Worm (Caenorhabditis elegans) whole organism, L4 larva: Measurements from ENCODE around the gene col-74.

Experiments used
- F10B5.3 ChIP-seq: sonication (generic microtip); optimal IDR thresholded peaks from 2 replicates; lab custom pipeline; 2016; ENCODE audit warnings: mild to moderate bottlenecking, missing genetic modification characterization, missing compliant biosample characterization
- F49E8.2 ChIP-seq: sonication (generic microtip); optimal IDR thresholded peaks from 2 replicates; lab custom pipeline; 2016; ENCODE audit warnings: missing compliant biosample characterization, mild to moderate bottlenecking, missing genetic modification characterization, borderline replicate concordance
- T26A8.4 ChIP-seq: fragments of 200-800 bp; sonication (Bioruptor generic); IDR thresholded peaks from 2 replicates; pipeline ENCODE4 v1.3.6; 2022; ENCODE audit warnings: missing genetic modification characterization, missing compliant biosample characterization
- Y48G9A.11 ChIP-seq: fragments of 200-800 bp; sonication (Bioruptor generic); IDR thresholded peaks from 2 replicates; pipeline ENCODE4 v1.3.6; 2022; ENCODE audit warnings: missing genetic modification reagents, missing genetic modification characterization, missing compliant biosample characterization
- Y5F2A.4 ChIP-seq: fragments of 200-800 bp; sonication (Bioruptor generic); optimal IDR thresholded peaks from 2 replicates; lab custom pipeline; 2018; ENCODE audit warnings: mild to moderate bottlenecking, missing genetic modification characterization, missing compliant biosample characterization
- ceh-20 ChIP-seq: fragments of 200-800 bp; sonication (Bioruptor generic); IDR thresholded peaks from 2 replicates; pipeline ENCODE4 v1.3.6; 2022; ENCODE audit warnings: missing genetic modification reagents, missing genetic modification characterization, missing compliant biosample characterization
- ceh-44 ChIP-seq: fragments of 200-800 bp; sonication (Bioruptor generic); IDR thresholded peaks from 2 replicates; pipeline ENCODE4 v1.3.6; 2022; ENCODE audit warnings: missing genetic modification reagents, missing genetic modification characterization, missing compliant biosample characterization
- ceh-82 ChIP-seq: sonication (generic microtip); optimal IDR thresholded peaks from 2 replicates; lab custom pipeline; 2017; ENCODE audit warnings: missing biosample characterization, missing genetic modification characterization
- daf-16 ChIP-seq, 3 experiments: sonication (generic microtip); optimal IDR thresholded peaks; 2 replicates each; lab custom pipeline; 2016 to 2017; ENCODE audit warnings: missing genetic modification characterization in 3 of 3, missing genetic modification reagents in 3 of 3, mild to moderate bottlenecking in 2 of 3, missing compliant biosample characterization in 2 of 3, missing biosample characterization in 1 of 3, moderate library complexity in 1 of 3
- daf-8 ChIP-seq: fragments of 200-800 bp; sonication (Bioruptor generic); IDR thresholded peaks from 2 replicates; pipeline ENCODE4 v1.3.6; 2022; ENCODE audit warnings: missing genetic modification characterization, missing compliant biosample characterization
- dmd-6 ChIP-seq: fragments of 200-800 bp; sonication (Bioruptor generic); IDR thresholded peaks from 2 replicates; pipeline ENCODE4 v1.3.6; 2022; ENCODE audit warnings: missing genetic modification reagents, missing genetic modification characterization, missing compliant biosample characterization
- dmd-9 ChIP-seq: fragments of 200-800 bp; sonication (Bioruptor generic); IDR thresholded peaks from 2 replicates; pipeline ENCODE4 v1.3.6; 2022; ENCODE audit warnings: missing genetic modification reagents, missing genetic modification characterization, missing compliant biosample characterization
- duxl-1 ChIP-seq: sonication (generic microtip); optimal IDR thresholded peaks from 2 replicates; lab custom pipeline; 2016; ENCODE audit warnings: mild to moderate bottlenecking, missing genetic modification characterization, moderate library complexity, missing compliant biosample characterization; ENCODE audit not compliant: poor library complexity
- egl-27 ChIP-seq: sonication (generic microtip); optimal IDR thresholded peaks from 3 replicates; lab custom pipeline; 2017; ENCODE audit warnings: missing biosample characterization, missing genetic modification reagents, missing genetic modification characterization
- egl-43 ChIP-seq: fragments of 200-800 bp; sonication (Bioruptor generic); IDR thresholded peaks from 2 replicates; pipeline ENCODE4 v1.3.6; 2022; ENCODE audit warnings: missing genetic modification reagents, missing genetic modification characterization, missing compliant biosample characterization
- fos-1 ChIP-seq: fragments of 150-350 bp; optimal IDR thresholded peaks from 2 replicates; lab custom pipeline; 2014; ENCODE audit warnings: missing biosample characterization, missing genetic modification characterization
- hif-1 ChIP-seq, 2 experiments: sonication (generic microtip); optimal IDR thresholded peaks; 2 replicates each; lab custom pipeline; 2016 to 2017; ENCODE audit warnings: missing compliant biosample characterization in 2 of 2, missing genetic modification characterization in 2 of 2, missing genetic modification reagents in 2 of 2, missing genotype in 2 of 2, mild to moderate bottlenecking in 1 of 2
- hlh-11 ChIP-seq: fragments of 200-800 bp; sonication (Bioruptor generic); optimal IDR thresholded peaks from 2 replicates; lab custom pipeline; 2018; ENCODE audit warnings: mild to moderate bottlenecking, missing genetic modification characterization, missing compliant biosample characterization
- hlh-30 ChIP-seq: sonication (generic microtip); optimal IDR thresholded peaks from 2 replicates; lab custom pipeline; 2017; ENCODE audit warnings: antibody characterized with exemption, mild to moderate bottlenecking, missing genetic modification characterization, missing compliant biosample characterization; ENCODE audit not compliant: insufficient read depth
- lim-7 ChIP-seq: fragments of 200-800 bp; sonication (Bioruptor generic); IDR thresholded peaks from 2 replicates; pipeline ENCODE4 v1.3.6; 2022; ENCODE audit warnings: missing genetic modification characterization, missing compliant biosample characterization
- lin-15B ChIP-seq: fragments of 150-350 bp; sonication (generic microtip); optimal IDR thresholded peaks from 3 replicates; lab custom pipeline; 2014; ENCODE audit warnings: missing biosample characterization, missing genetic modification characterization
- lin-29 ChIP-seq: fragments of 200-800 bp; sonication (Bioruptor generic); IDR thresholded peaks from 2 replicates; pipeline ENCODE4 v1.3.6; 2022; ENCODE audit warnings: missing genetic modification reagents, missing genetic modification characterization, missing compliant biosample characterization
- lin-39 ChIP-seq: fragments of 150-350 bp; optimal IDR thresholded peaks from 2 replicates; lab custom pipeline; 2014; ENCODE audit warnings: missing biosample characterization, missing genetic modification reagents, missing genetic modification characterization
- lir-3 ChIP-seq: sonication (generic microtip); optimal IDR thresholded peaks from 2 replicates; lab custom pipeline; 2016; ENCODE audit warnings: mild to moderate bottlenecking, missing genetic modification characterization, missing compliant biosample characterization
- mep-1 ChIP-seq: fragments of 150-350 bp; sonication (generic microtip); optimal IDR thresholded peaks from 3 replicates; lab custom pipeline; 2014; ENCODE audit warnings: missing biosample characterization, missing genetic modification characterization
- mxl-2 ChIP-seq: fragments of 200-800 bp; sonication (Bioruptor generic); conservative IDR thresholded peaks from 2 replicates; pipeline ENCODE4 v1.3.6; 2022; ENCODE audit warnings: missing genetic modification reagents, missing genetic modification characterization, missing compliant biosample characterization
- mxl-3 ChIP-seq: fragments of 200-800 bp; sonication (Bioruptor generic); optimal IDR thresholded peaks from 2 replicates; lab custom pipeline; 2018; ENCODE audit warnings: mild to moderate bottlenecking, missing genetic modification characterization, missing compliant biosample characterization
- nhr-10 ChIP-seq: fragments of 150-350 bp; optimal IDR thresholded peaks from 2 replicates; lab custom pipeline; 2014; ENCODE audit warnings: missing biosample characterization, missing genetic modification characterization
- nhr-111 ChIP-seq: fragments of 200-800 bp; sonication (Bioruptor generic); optimal IDR thresholded peaks from 2 replicates; lab custom pipeline; 2018; ENCODE audit warnings: mild to moderate bottlenecking, missing genetic modification characterization, missing compliant biosample characterization
- nhr-237 ChIP-seq: sonication (generic microtip); optimal IDR thresholded peaks from 2 replicates; lab custom pipeline; 2017; ENCODE audit warnings: missing biosample characterization, missing genetic modification characterization
- nhr-25 ChIP-seq: sonication (generic microtip); optimal IDR thresholded peaks from 2 replicates; lab custom pipeline; 2017; ENCODE audit warnings: missing genetic modification characterization, mild to moderate bottlenecking, missing compliant biosample characterization, antibody characterized with exemption, moderate library complexity, borderline replicate concordance; ENCODE audit not compliant: insufficient read depth
- nhr-28 ChIP-seq: fragments of 150-350 bp; optimal IDR thresholded peaks from 2 replicates; lab custom pipeline; 2014; ENCODE audit warnings: missing biosample characterization, missing genetic modification characterization
- nhr-41 ChIP-seq: fragments of 200-800 bp; sonication (Bioruptor generic); IDR thresholded peaks from 2 replicates; pipeline ENCODE4 v1.3.6; 2022; ENCODE audit warnings: missing genetic modification reagents, missing genetic modification characterization, missing compliant biosample characterization
- nhr-77 ChIP-seq: fragments of 150-350 bp; optimal IDR thresholded peaks from 2 replicates; lab custom pipeline; 2014; ENCODE audit warnings: missing biosample characterization, missing genetic modification characterization
- php-3 ChIP-seq: fragments of 200-800 bp; sonication (Bioruptor generic); IDR thresholded peaks from 2 replicates; pipeline ENCODE4 v1.3.6; 2022; ENCODE audit warnings: missing genetic modification reagents, missing genetic modification characterization, missing compliant biosample characterization
- pqm-1 ChIP-seq: sonication (generic microtip); optimal IDR thresholded peaks from 2 replicates; lab custom pipeline; 2017; ENCODE audit warnings: missing biosample characterization, missing genetic modification characterization
- sdz-12 ChIP-seq: fragments of 200-800 bp; sonication (Bioruptor generic); optimal IDR thresholded peaks from 2 replicates; lab custom pipeline; 2018; ENCODE audit warnings: mild to moderate bottlenecking, missing genetic modification characterization, missing compliant biosample characterization
- set-16 ChIP-seq: fragments of 200-800 bp; sonication (Bioruptor generic); IDR thresholded peaks from 2 replicates; pipeline ENCODE4 v1.3.6; 2022; ENCODE audit warnings: missing genetic modification reagents, missing genetic modification characterization, missing compliant biosample characterization
- skn-1 ChIP-seq: fragments of 150-350 bp; optimal IDR thresholded peaks from 2 replicates; lab custom pipeline; 2014; ENCODE audit warnings: missing biosample characterization, missing genetic modification characterization
- snpc-1.2 ChIP-seq: fragments of 200-800 bp; sonication (Bioruptor generic); IDR thresholded peaks from 2 replicates; pipeline ENCODE4 v1.3.6; 2022; ENCODE audit warnings: missing genetic modification reagents, missing genetic modification characterization, missing compliant biosample characterization
- spr-1 ChIP-seq: sonication (generic microtip); optimal IDR thresholded peaks from 2 replicates; lab custom pipeline; 2016; ENCODE audit warnings: mild to moderate bottlenecking, missing genetic modification characterization, missing compliant biosample characterization
- tra-1 ChIP-seq: fragments of 200-800 bp; sonication (Bioruptor generic); IDR thresholded peaks from 2 replicates; pipeline ENCODE4 v1.3.6; 2022; ENCODE audit warnings: missing genetic modification reagents, missing genetic modification characterization, missing compliant biosample characterization
- unc-130 ChIP-seq: sonication (generic microtip); optimal IDR thresholded peaks from 2 replicates; lab custom pipeline; 2016; ENCODE audit warnings: missing genetic modification reagents, missing genetic modification characterization, missing compliant biosample characterization
- vab-7 ChIP-seq: fragments of 200-800 bp; sonication (Bioruptor generic); IDR thresholded peaks from 2 replicates; pipeline ENCODE4 v1.3.6; 2022; ENCODE audit warnings: missing genetic modification reagents, missing genetic modification characterization, missing compliant biosample characterization
- zag-1 ChIP-seq: fragments of 150-350 bp; optimal IDR thresholded peaks from 2 replicates; lab custom pipeline; 2014; ENCODE audit warnings: missing biosample characterization, missing genetic modification characterization
- zfp-2 ChIP-seq: sonication (generic microtip); optimal IDR thresholded peaks from 2 replicates; lab custom pipeline; 2016; ENCODE audit warnings: mild to moderate bottlenecking, missing genetic modification characterization, missing compliant biosample characterization

col-74 gene

DNA sequence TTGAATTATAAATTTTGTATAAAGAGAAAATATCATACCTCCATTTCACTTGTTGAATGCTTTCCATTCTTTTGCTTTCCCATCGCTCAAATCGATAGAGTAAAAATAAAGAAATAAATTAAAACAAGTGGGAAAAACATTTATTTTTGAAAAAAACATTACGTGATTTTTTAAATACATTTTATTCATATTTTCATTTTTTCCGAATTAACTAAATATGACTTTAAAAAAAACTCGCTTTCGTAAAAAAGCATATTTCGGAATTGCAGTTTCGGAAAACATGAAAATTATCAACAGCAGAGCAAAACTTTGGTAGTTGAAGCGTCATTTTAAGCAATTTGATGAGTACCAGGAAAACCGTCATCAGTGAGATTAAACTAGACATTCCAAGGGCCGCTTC, 30.6 kb upstream of the col-74 start, which contains the start of gene K05F1.8:
K05F1.8 (minus strand) TSS at position 101 of the 400 bp plus-strand sequence.
- TF ChIP-seq mxl-2 (GFP tag; lab: Robert Waterston, UW) = no peak
- TF ChIP-seq Y48G9A.11 = no peak
- no peak for TF ChIP-seq zfp-2 (tag; lab: Kevin White, UChicago)
- TF ChIP-seq set-16 (GFP tag; lab: Robert Waterston, UW) = no peak
- TF ChIP-seq nhr-77 (tag; lab: Kevin White, UChicago) = no peak

DNA sequence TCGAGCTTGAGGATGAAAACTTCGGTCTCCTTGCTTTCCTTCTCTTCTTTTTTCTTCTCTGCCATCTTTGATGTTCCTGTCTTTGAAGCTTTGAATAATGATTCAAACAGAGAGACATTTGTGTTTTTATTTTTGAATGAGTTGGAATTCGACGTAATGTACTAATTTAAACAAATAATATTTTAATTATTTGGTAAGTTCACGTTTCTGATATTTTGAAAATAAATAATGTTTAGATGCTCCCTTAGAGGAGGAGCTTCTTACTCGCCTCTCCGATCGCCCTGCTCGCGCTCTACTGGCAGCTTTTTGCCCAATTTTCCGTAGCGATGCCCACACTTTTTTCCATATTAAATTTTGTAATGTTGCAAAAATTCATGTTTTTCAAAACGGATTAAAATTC, 29.1 kb upstream of the col-74 start, which contains the start of the genes K05F1.9 and K05F1.1:
K05F1.9 (minus strand) TSS at position 101 of the 400 bp plus-strand sequence.
K05F1.1 (plus strand) TSS at position 308 of the 400 bp plus-strand sequence.
- TF ChIP-seq hlh-11 (no peak), unc-130 (GFP tag; lab: Kevin White, UChicago) (no peak), lin-29 (GFP tag; lab: Robert Waterston, UW) (no peak), Y5F2A.4 (GFP tag; lab: Kevin White, UChicago) (no peak)

DNA sequence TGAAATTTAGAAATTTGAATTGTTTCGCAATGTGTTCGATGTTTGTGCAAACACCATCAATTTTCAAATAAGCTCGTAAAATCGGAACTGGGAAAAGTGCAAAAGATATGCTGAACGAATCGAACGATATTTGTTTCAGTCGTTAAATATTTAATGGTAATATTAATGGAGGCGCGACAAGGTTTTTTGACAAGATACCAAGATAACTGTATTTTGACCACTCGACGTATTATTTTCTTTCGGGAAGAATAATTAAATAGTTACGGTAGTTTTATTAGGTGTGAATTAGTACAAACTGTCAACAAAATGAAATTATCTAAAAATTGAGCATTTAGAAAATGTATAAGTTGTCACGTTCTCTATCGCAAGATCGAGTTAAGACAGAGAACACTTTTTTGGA, 25.9 kb upstream of the col-74 start:
- TF ChIP-seq F10B5.3 = no peak
- TF ChIP-seq tra-1 (GFP tag; lab: Robert Waterston, UW) = no peak
- TF ChIP-seq daf-16 (GFP tag; optimal IDR thresholded peaks at IDR 0.05; lab: Kevin White, UChicago) = no peak
- TF ChIP-seq daf-16 (tag; optimal IDR thresholded peaks at IDR 0.05; lab: Kevin White, UChicago) = peak; percentile 72
- no peak for TF ChIP-seq mxl-3 (GFP tag; lab: Kevin White, UChicago)
- TF ChIP-seq F49E8.2 (tag; lab: Kevin White, UChicago) = no peak
- no peak for TF ChIP-seq mep-1 (tag; lab: Kevin White, UChicago)
- no peak for TF ChIP-seq nhr-25 (tag; lab: Kevin White, UChicago)
- TF ChIP-seq spr-1 = no peak
- TF ChIP-seq hif-1 (tag; optimal IDR thresholded peaks at IDR 0.05; lab: Kevin White, UChicago) = peak in 1 of 2 experiments; percentile 8
- TF ChIP-seq lin-39 = no peak
- no peak for TF ChIP-seq nhr-111
- no peak for TF ChIP-seq egl-43 (GFP tag; lab: Robert Waterston, UW)
- no peak for TF ChIP-seq hlh-30 (tag; lab: Kevin White, UChicago)
- no peak for TF ChIP-seq zag-1 (tag; lab: Kevin White, UChicago)
- no peak for TF ChIP-seq lim-7
- TF ChIP-seq ceh-20 (GFP tag; lab: Robert Waterston, UW) = peak; percentile 22; the same call in 1 of the 2 replicates
- TF ChIP-seq sdz-12 (GFP tag; lab: Kevin White, UChicago) = no peak
- no peak for TF ChIP-seq lir-3 (tag; lab: Kevin White, UChicago)
- no peak for TF ChIP-seq lin-29 (GFP tag; lab: Robert Waterston, UW)
- no peak for TF ChIP-seq zfp-2 (tag; lab: Kevin White, UChicago)
- peak; percentile 9 for TF ChIP-seq pqm-1 (tag; lab: Kevin White, UChicago)
- TF ChIP-seq nhr-237 = no peak
- TF ChIP-seq dmd-9 (GFP tag; lab: Robert Waterston, UW) = no peak
- TF ChIP-seq Y5F2A.4 (GFP tag; lab: Kevin White, UChicago) = no peak
- no peak for TF ChIP-seq duxl-1 (tag; lab: Kevin White, UChicago)
- TF ChIP-seq vab-7 (GFP tag; lab: Robert Waterston, UW) = no peak
- no peak for TF ChIP-seq dmd-6 (GFP tag; lab: Robert Waterston, UW)
- no peak for TF ChIP-seq ceh-44 (GFP tag; lab: Robert Waterston, UW)
- TF ChIP-seq nhr-41 = no peak
- TF ChIP-seq daf-8 (GFP tag; lab: Robert Waterston, UW) = no peak
- no peak for TF ChIP-seq fos-1 (tag; lab: Kevin White, UChicago)
- TF ChIP-seq skn-1 (tag; lab: Kevin White, UChicago) = no peak
- peak; percentile 96 for TF ChIP-seq php-3
- no peak for TF ChIP-seq lin-15B
- TF ChIP-seq nhr-77 (tag; lab: Kevin White, UChicago) = no peak
- TF ChIP-seq nhr-10 (tag; lab: Kevin White, UChicago) = no peak
- TF ChIP-seq T26A8.4 (GFP tag; lab: Robert Waterston, UW) = no peak
- no peak for TF ChIP-seq snpc-1.2 (GFP tag; lab: Robert Waterston, UW)
- no peak for TF ChIP-seq unc-130 (GFP tag; lab: Kevin White, UChicago)
- no peak for TF ChIP-seq nhr-28 (tag; lab: Kevin White, UChicago)
- TF ChIP-seq ceh-82 (tag; lab: Kevin White, UChicago) = no peak
- no peak for TF ChIP-seq mxl-2 (GFP tag; lab: Robert Waterston, UW)
- TF ChIP-seq egl-27 (tag; lab: Kevin White, UChicago) = no peak
